Fruit fly (Drosophila melanogaster): ENCODE data around the gene CG1907.

CG1907 gene

DNA sequence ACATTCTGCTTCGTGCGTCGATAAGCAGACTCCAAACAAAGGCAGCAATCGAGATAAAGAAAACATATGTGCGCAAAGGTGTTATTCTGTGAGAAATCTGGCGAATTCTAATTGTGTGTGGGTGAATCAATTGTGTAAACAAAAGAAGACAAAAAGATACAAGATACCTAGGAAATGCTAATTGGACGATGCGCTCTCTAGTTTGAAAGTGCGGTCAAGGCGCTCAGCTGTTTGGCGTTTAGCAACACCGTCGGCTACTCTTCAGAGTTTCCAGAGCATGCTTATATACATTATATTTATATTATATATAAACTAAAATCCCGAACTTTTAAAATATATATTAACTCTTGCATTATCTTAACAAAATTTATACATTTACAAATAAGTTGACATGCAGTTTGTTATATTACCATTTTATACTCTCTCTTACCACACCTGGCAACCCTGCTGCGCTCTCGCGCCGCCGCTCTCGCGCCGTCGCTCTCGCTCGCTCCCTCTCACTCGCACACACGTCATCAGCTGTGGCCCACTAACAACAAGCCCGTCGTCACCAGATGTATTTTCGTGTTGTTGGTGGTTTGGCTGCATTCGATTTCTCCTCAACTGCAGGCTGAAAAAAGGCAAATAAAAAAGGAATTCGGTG is at the start of gene CG1907 (continued):
- peak; percentile 97 for TF ChIP-seq Optix (GFP tag; IDR thresholded peaks at IDR 0.05)
- peak; percentile 90 for TF ChIP-seq CG12071 (GFP tag; optimal IDR thresholded peaks at IDR 0.05)
- TF ChIP-seq cwo (GFP tag; optimal IDR thresholded peaks at IDR 0.05), result peak; percentile 95
- peak; percentile 85 for TF ChIP-seq CG33213 (GFP tag; optimal IDR thresholded peaks at IDR 0.05)
- peak; percentile 81 for TF ChIP-seq CG31365 (tag; optimal IDR thresholded peaks at IDR 0.05)
- peak; percentile 90 for TF ChIP-seq CG11560 (tag; IDR thresholded peaks at IDR 0.05)
- TF ChIP-seq CG2678 (tag; optimal IDR thresholded peaks at IDR 0.05), result peak; percentile 99
- TF ChIP-seq CG2129 (GFP tag; IDR thresholded peaks at IDR 0.05; ENCODE audit: partially characterized antibody), result no peak
- TF ChIP-seq exex (tag; optimal IDR thresholded peaks at IDR 0.05), result peak; percentile 82
- TF ChIP-seq CG10462 (GFP tag; optimal IDR thresholded peaks at IDR 0.05), result peak; percentile 96
- TF ChIP-seq CG2116 (GFP tag; optimal IDR thresholded peaks at IDR 0.05), result peak; percentile 89
- peak; percentile 98 for TF ChIP-seq CG7372 (GFP tag; IDR thresholded peaks at IDR 0.05)
- TF ChIP-seq CG11247 (GFP tag; IDR thresholded peaks at IDR 0.05), result peak; percentile 98
- peak; percentile 96 for TF ChIP-seq CG6175 (GFP tag; IDR thresholded peaks at IDR 0.05)
- TF ChIP-seq CG31388 (GFP tag; optimal IDR thresholded peaks at IDR 0.05), result peak; percentile 96
- TF ChIP-seq z (GFP tag; IDR thresholded peaks at IDR 0.05), result peak; percentile 72; the same call in 2 of the 3 replicates
- TF ChIP-seq klu (GFP tag; IDR thresholded peaks at IDR 0.05), result peak; percentile 97
- TF ChIP-seq CG15479 (GFP tag; optimal IDR thresholded peaks at IDR 0.05), result peak; percentile 82
- peak; percentile 61 for TF ChIP-seq CG9797 (GFP tag; optimal IDR thresholded peaks at IDR 0.05)
- TF ChIP-seq Hsf (GFP tag; optimal IDR thresholded peaks at IDR 0.05), result peak; percentile 89
- peak; percentile 98 for TF ChIP-seq CG10959 (GFP tag; IDR thresholded peaks at IDR 0.05)
- TF ChIP-seq Rfx (GFP tag; IDR thresholded peaks at IDR 0.05), result peak; percentile 99
- peak; percentile 94 for TF ChIP-seq ssp (GFP tag; IDR thresholded peaks at IDR 0.05)
- peak; percentile 98 for TF ChIP-seq tin (GFP tag; optimal IDR thresholded peaks at IDR 0.05)
- peak; percentile 96 for TF ChIP-seq Dek (tag; optimal IDR thresholded peaks at IDR 0.05)
- peak; percentile 98 for TF ChIP-seq Atf6 (GFP tag; IDR thresholded peaks at IDR 0.05)
- TF ChIP-seq CG4424 (GFP tag; optimal IDR thresholded peaks at IDR 0.05), result peak; percentile 98
- TF ChIP-seq ATbp (GFP tag; optimal IDR thresholded peaks at IDR 0.05), result peak; percentile 96
- TF ChIP-seq CG9727 (GFP tag; optimal IDR thresholded peaks at IDR 0.05), result peak; percentile 99
- 0 out of 2 replicates have a peak, but pooled peaks have one; percentile 36 for TF ChIP-seq nerfin-2 (GFP tag; IDR thresholded peaks at IDR 0.05; ENCODE audit: partially characterized antibody)
- peak; percentile 99 for TF ChIP-seq unpg (GFP tag; optimal IDR thresholded peaks at IDR 0.05)
- peak; percentile 95 for TF ChIP-seq ac (GFP tag; optimal IDR thresholded peaks at IDR 0.05)
- TF ChIP-seq gcm (GFP tag; optimal IDR thresholded peaks at IDR 0.05), result peak; percentile 98
- TF ChIP-seq chinmo (GFP tag; IDR thresholded peaks at IDR 0.05; ENCODE audit: partially characterized antibody), result 0 out of 4 replicates have a peak, but pooled peaks have one; percentile 70
- peak; percentile 94 for TF ChIP-seq fd64A (GFP tag; optimal IDR thresholded peaks at IDR 0.05)
- TF ChIP-seq crol (GFP tag; IDR thresholded peaks at IDR 0.05), result peak; percentile 78
- no peak for TF ChIP-seq zf30C (GFP tag; optimal IDR thresholded peaks at IDR 0.05)
- TF ChIP-seq CG14441 (GFP tag; IDR thresholded peaks at IDR 0.05), result peak; percentile 98
- TF ChIP-seq Hey (tag; optimal IDR thresholded peaks at IDR 0.05), result peak; percentile 73
- peak; percentile 89 for TF ChIP-seq Elba2 (GFP tag; optimal IDR thresholded peaks at IDR 0.05)
- peak; percentile 91 for TF ChIP-seq CG1832 (GFP tag; optimal IDR thresholded peaks at IDR 0.05)
- peak; percentile 80 for TF ChIP-seq Antp (GFP tag; optimal IDR thresholded peaks at IDR 0.05)
- peak; percentile 98 for TF ChIP-seq H2.0 (GFP tag; IDR thresholded peaks at IDR 0.05)
- peak; percentile 98 for TF ChIP-seq Nf-YA (GFP tag; IDR thresholded peaks at IDR 0.05)
- peak; percentile 98 for TF ChIP-seq Fer3 (tag; optimal IDR thresholded peaks at IDR 0.05)
- TF ChIP-seq grn (GFP tag; optimal IDR thresholded peaks at IDR 0.05), result peak; percentile 69
- TF ChIP-seq Drgx (GFP tag; IDR thresholded peaks at IDR 0.05), result peak; percentile 98
- TF ChIP-seq pita (GFP tag; optimal IDR thresholded peaks at IDR 0.05), result no peak
- TF ChIP-seq otp (GFP tag; IDR thresholded peaks at IDR 0.05), result peak; percentile 96
- TF ChIP-seq HmgZ (tag; optimal IDR thresholded peaks at IDR 0.05), result peak; percentile 97
